Worm (Caenorhabditis elegans) whole organism, L4/young adult: ENCODE measurements around the gene ZK816.1.

Source experiments
- W03F9.2 ChIP-seq: fragments of 150-350 bp; optimal IDR thresholded peaks from 2 replicates; lab custom pipeline; 2014; ENCODE audit warnings: missing biosample characterization, missing genetic modification characterization
- dao-5 ChIP-seq: sonication (generic microtip); optimal IDR thresholded peaks from 2 replicates; lab custom pipeline; 2016; ENCODE audit warnings: missing genotype, missing genetic modification characterization, moderate library complexity, missing compliant biosample characterization

- no peak for TF ChIP-seq W03F9.2 (tag; lab: Kevin White, UChicago)
- no peak for TF ChIP-seq dao-5 (tag; lab: Kevin White, UChicago)
Measured at ce11 chrX:3393562-3393961, 42.0 kb downstream of the ZK816.1 start, which contains the start of gene slcf-2.
